Worm (Caenorhabditis elegans) whole organism, L4/young adult: Measurements from ENCODE around the gene col-20.

Experiments used
- W03F9.2 ChIP-seq: fragments of 150-350 bp; optimal IDR thresholded peaks from 2 replicates; lab custom pipeline; 2014; ENCODE audit warnings: missing biosample characterization, missing genetic modification characterization
- him-1 ChIP-seq: sonication (generic microtip); optimal IDR thresholded peaks from 2 replicates; lab custom pipeline; 2016; ENCODE audit warnings: missing genotype, missing genetic modification reagents, missing genetic modification characterization, missing compliant biosample characterization

- TF ChIP-seq W03F9.2 (tag; lab: Kevin White, UChicago), result no peak
- TF ChIP-seq him-1 (tag; lab: Kevin White, UChicago), result no peak
These were observed 9.0 kb upstream of the col-20 start, which contains the start of gene gst-6 for ce11 chrII:4879629-4880028.
